Worm (Caenorhabditis elegans): Measurements from ENCODE around the gene ins-2.
"Not testable (repeated sequence)": the region's sequence is repeated elsewhere in the genome, so short reads cannot be mapped to it uniquely, and the experiment has no call there.

The ins-2 gene

ce11 chrII:6008887-6009286 lies 20.6 kb downstream of the ins-2 start, which contains the start of gene ZK84.4:
ZK84.4 (minus strand) TSS chrII:6008987.
- not testable (repeated sequence) for TF ChIP-seq tlf-1 (GFP tag; optimal IDR thresholded peaks at IDR 0.05); C06A6.2 (GFP tag; conservative IDR thresholded peaks at IDR 0.05); nhr-80 (tag; optimal IDR thresholded peaks at IDR 0.05)

- TF ChIP-seq F37B4.10 (GFP tag; IDR thresholded peaks at IDR 0.05): no peak
- no peak for TF ChIP-seq him-1 (tag; optimal IDR thresholded peaks at IDR 0.05)
Measured at ce11 chrII:6010544-6010943, 22.2 kb downstream of the ins-2 start, which contains the start of gene ins-20. ins-20 (plus strand) TSS chrII:6010844.

ce11 chrII:6014057-6014456 lies 25.7 kb downstream of the ins-2 start, which contains the start of gene ZK84.2:
ZK84.2 (plus strand) TSS chrII:6014357.
- TF ChIP-seq let-607 (tag; optimal IDR thresholded peaks at IDR 0.05); ztf-26 (tag; optimal IDR thresholded peaks at IDR 0.05); akir-1 (GFP tag; optimal IDR thresholded peaks at IDR 0.05): not testable (repeated sequence)

ce11 chrII:6016410-6016809 lies 28.1 kb downstream of the ins-2 start, which contains the start of gene ZK84.5:
ZK84.5 (minus strand) TSS chrII:6016510.
- no peak for TF ChIP-seq lin-35 (GFP tag; optimal IDR thresholded peaks at IDR 0.05)

- TF ChIP-seq ama-1 (optimal IDR thresholded peaks at IDR 0.05) (no peak), ama-1 (GFP tag; optimal IDR thresholded peaks at IDR 0.05) (no peak), attf-6 (GFP tag; IDR thresholded peaks at IDR 0.05) (no peak), athp-1 (tag; optimal IDR thresholded peaks at IDR 0.05) (no peak), unc-130 (GFP tag; optimal IDR thresholded peaks at IDR 0.05) (no peak)
Measured at ce11 chrII:6020353-6020752, 32.0 kb downstream of the ins-2 start, which contains the start of gene ZK84.1. ZK84.1 (plus strand) TSS chrII:6020653.

- TF ChIP-seq zfh-2 (GFP tag; conservative IDR thresholded peaks at IDR 0.05) (peak; percentile 83), mcd-1 (GFP tag; IDR thresholded peaks at IDR 0.05) (peak; percentile 16; the same call in 1 of the 2 replicates), ztf-6 (GFP tag; IDR thresholded peaks at IDR 0.05) (no peak), egrh-3 (GFP tag; IDR thresholded peaks at IDR 0.05) (peak; percentile 98)
Measured at ce11 chrII:6022596-6022995, 34.3 kb downstream of the ins-2 start.

ce11 chrII:6024879-6025278 lies 36.6 kb downstream of the ins-2 start, which contains the start of gene R12C12.9:
R12C12.9 (minus strand) TSS chrII:6024979.
- TF ChIP-seq dox-1 (GFP tag; IDR thresholded peaks at IDR 0.05) (no peak), mel-28 (tag; optimal IDR thresholded peaks at IDR 0.05; ENCODE audit: borderline replicate concordance) (no peak), T26A5.8 (tag; optimal IDR thresholded peaks at IDR 0.05) (no peak), cebp-2 (GFP tag; IDR thresholded peaks at IDR 0.05) (no peak), K11D2.4 (GFP tag; IDR thresholded peaks at IDR 0.05) (no peak), lin-26 (GFP tag; IDR thresholded peaks at IDR 0.05) (no peak), lsy-27 (tag; optimal IDR thresholded peaks at IDR 0.05; ENCODE audit: borderline replicate concordance, insufficient read depth) (no peak), ztf-25 (GFP tag; IDR thresholded peaks at IDR 0.05) (no peak), egrh-3 (GFP tag; IDR thresholded peaks at IDR 0.05) (no peak), mcd-1 (GFP tag; IDR thresholded peaks at IDR 0.05) (no peak)

- TF ChIP-seq nhr-80 (tag; optimal IDR thresholded peaks at IDR 0.05): peak; percentile 40
- TF ChIP-seq pha-4 (tag; optimal IDR thresholded peaks at IDR 0.05): no peak
- no peak for TF ChIP-seq madf-10 (tag; optimal IDR thresholded peaks at IDR 0.05)
- no peak for TF ChIP-seq ztf-18 (tag; optimal IDR thresholded peaks at IDR 0.05)
- TF ChIP-seq dox-1 (GFP tag; IDR thresholded peaks at IDR 0.05): no peak
Measured at ce11 chrII:6025647-6026046, 37.3 kb downstream of the ins-2 start.

Measured in whole organism, young adult.